Worm (Caenorhabditis elegans) whole organism, mixed stage, embryonic: ENCODE measurements around the gene F10E7.11.

Source experiments
- ceh-83 ChIP-seq: fragments of 200-800 bp; sonication (Bioruptor generic); optimal IDR thresholded peaks from 2 replicates; lab custom pipeline; 2018; ENCODE audit warnings: mild to moderate bottlenecking, missing genetic modification characterization, missing compliant biosample characterization
- ces-1 ChIP-seq: fragments of 150-350 bp; optimal IDR thresholded peaks from 2 replicates; lab custom pipeline; 2014; ENCODE audit warnings: missing biosample characterization, missing genetic modification reagents, missing genetic modification characterization
- elt-1 ChIP-seq: sonication (generic microtip); optimal IDR thresholded peaks from 2 replicates; lab custom pipeline; 2017; ENCODE audit warnings: missing genetic modification characterization, mild to moderate bottlenecking, missing compliant biosample characterization, antibody characterized with exemption, moderate library complexity, borderline replicate concordance; ENCODE audit not compliant: insufficient read depth
- elt-3 ChIP-seq: fragments of 150-350 bp; optimal IDR thresholded peaks from 2 replicates; lab custom pipeline; 2014; ENCODE audit warnings: missing biosample characterization, missing genetic modification characterization
- mab-5 ChIP-seq: fragments of 150-350 bp; optimal IDR thresholded peaks from 2 replicates; lab custom pipeline; 2014; ENCODE audit warnings: missing biosample characterization, missing genetic modification characterization
- nhr-2 ChIP-seq: fragments of 150-350 bp; optimal IDR thresholded peaks from 2 replicates; lab custom pipeline; 2014; ENCODE audit warnings: missing biosample characterization, missing genetic modification characterization
- nhr-237 ChIP-seq: fragments of 150-350 bp; optimal IDR thresholded peaks from 2 replicates; lab custom pipeline; 2014; ENCODE audit warnings: missing biosample characterization, missing genetic modification characterization
- nhr-76 ChIP-seq: sonication (generic microtip); optimal IDR thresholded peaks from 2 replicates; lab custom pipeline; 2017; ENCODE audit warnings: missing biosample characterization, missing genetic modification characterization

ce11 chrII:7109956-7110355 lies 12.7 kb downstream of the F10E7.11 start, which contains the start of gene F10E7.9:
- TF ChIP-seq elt-3 (tag; lab: Kevin White, UChicago) (no peak), elt-1 (no peak), nhr-237 (tag; lab: Kevin White, UChicago) (no peak), nhr-76 (tag; lab: Kevin White, UChicago) (no peak), nhr-2 (no peak), ces-1 (no peak), mab-5 (tag; lab: Kevin White, UChicago) (no peak), ceh-83 (GFP tag; lab: Kevin White, UChicago) (no peak)
